Worm (Caenorhabditis elegans) whole organism, L4/young adult: Measurements from ENCODE around the gene sir-2.3.
A peak's percentile ranks its signal among the peaks of the same experiment; 100 is the strongest.

ENCODE experiments used
- W03F9.2 ChIP-seq: fragments of 150-350 bp; optimal IDR thresholded peaks from 2 replicates; lab custom pipeline; 2014; ENCODE audit warnings: missing biosample characterization, missing genetic modification characterization
- dao-5 ChIP-seq: sonication (generic microtip); optimal IDR thresholded peaks from 2 replicates; lab custom pipeline; 2016; ENCODE audit warnings: missing genotype, missing genetic modification characterization, moderate library complexity, missing compliant biosample characterization
- him-1 ChIP-seq: sonication (generic microtip); optimal IDR thresholded peaks from 2 replicates; lab custom pipeline; 2016; ENCODE audit warnings: missing genotype, missing genetic modification reagents, missing genetic modification characterization, missing compliant biosample characterization

sir-2.3 gene

DNA sequence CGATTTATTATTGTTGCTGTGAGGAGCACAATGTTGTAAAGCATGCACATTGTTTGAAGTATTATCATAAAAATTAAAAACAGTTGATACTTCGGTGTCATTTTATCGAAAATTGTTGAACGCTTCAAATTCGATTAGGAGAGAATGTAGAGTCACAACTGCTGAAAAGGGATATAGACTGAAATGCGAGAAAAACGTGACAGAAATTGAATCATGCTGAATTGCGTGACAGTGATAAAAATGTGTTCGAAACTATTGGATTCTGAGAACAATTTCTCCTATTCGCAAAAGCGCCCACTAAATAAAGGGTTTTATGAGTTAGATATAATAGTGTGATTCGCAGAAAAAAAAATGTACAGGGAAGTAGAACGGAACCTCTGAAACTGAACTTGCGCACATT is 22.7 kb upstream of the sir-2.3 start, which contains the start of gene srxa-8:
srxa-8 (minus strand) TSS at position 101 of the 400 bp plus-strand sequence.
- TF ChIP-seq W03F9.2 (tag; lab: Kevin White, UChicago) (no peak), him-1 (no peak)

- TF ChIP-seq W03F9.2 (tag; lab: Kevin White, UChicago) = no peak
- no peak for TF ChIP-seq dao-5
- TF ChIP-seq him-1 = no peak
Observed at ce11 chrX:13310763-13311162, 20.7 kb upstream of the sir-2.3 start.

DNA sequence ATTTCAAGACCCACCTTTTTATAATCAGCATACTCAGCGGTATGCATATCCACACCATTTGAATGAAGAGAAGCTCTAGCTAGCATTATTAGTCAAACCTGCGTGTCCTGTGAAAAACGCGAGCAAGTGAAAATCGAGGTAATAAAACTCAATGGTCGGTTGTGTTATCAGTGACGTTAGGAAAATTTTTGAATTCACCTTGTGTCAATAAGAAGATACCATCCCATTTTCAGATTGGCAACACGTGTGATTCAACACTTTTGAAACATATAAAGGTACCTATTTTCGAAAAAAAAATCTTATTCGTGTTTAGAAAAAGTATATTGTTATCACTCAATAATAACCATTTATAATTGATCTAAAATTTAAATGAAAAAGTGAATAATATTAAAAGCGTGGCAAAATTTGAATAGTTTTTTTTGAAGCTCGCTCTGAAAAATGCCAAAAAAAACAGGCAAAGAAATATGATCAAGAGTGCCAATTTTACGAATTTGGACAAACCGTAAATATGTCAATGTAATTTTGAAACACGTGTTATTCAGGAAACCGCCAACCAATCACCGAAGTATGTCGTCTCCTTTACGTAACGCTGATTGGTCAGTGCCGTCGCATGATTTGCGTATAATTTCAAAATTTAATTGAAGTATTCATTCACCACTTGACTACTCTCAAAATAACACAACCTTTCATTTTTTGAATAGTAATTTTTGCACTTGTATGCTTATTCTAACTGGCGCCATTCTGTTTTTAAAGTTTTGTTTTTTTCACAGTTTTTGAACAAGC is 19.7 kb upstream of the sir-2.3 start, which contains the start of gene F46G10.1:
F46G10.1 (minus strand) TSS at position 115 of the 783 bp plus-strand sequence.
- TF ChIP-seq him-1 (no peak), W03F9.2 (tag; lab: Kevin White, UChicago) (no peak), dao-5 (no peak)

ce11 chrX:13315093-13315492 is 16.4 kb upstream of the sir-2.3 start:
- TF ChIP-seq dao-5 (no peak), him-1 (no peak), W03F9.2 (tag; lab: Kevin White, UChicago) (no peak)

ce11 chrX:13317532-13317931 is 14.0 kb upstream of the sir-2.3 start:
- TF ChIP-seq dao-5 (no peak), W03F9.2 (tag; lab: Kevin White, UChicago) (no peak), him-1 (no peak)

DNA sequence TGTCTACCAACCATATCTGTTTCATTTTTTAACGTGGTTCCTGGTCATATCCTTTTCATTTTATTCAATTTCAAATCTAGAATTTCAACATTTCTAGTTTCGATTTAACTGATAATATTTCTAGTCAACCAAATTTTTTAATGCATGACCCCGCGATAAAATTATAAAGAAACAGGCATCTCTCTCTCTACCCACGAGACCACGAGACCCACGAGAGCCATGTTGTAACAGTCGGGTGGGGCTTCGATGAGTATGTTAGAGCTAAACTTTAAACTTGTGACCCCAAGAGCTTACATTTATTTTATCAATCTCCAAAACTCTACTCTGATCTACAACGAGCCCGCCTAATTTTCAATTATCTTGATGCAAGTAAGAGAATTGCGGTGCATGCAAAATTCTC is 13.2 kb upstream of the sir-2.3 start:
- TF ChIP-seq dao-5 = no peak
- no peak for TF ChIP-seq him-1
- TF ChIP-seq W03F9.2 (tag; lab: Kevin White, UChicago) = no peak

DNA sequence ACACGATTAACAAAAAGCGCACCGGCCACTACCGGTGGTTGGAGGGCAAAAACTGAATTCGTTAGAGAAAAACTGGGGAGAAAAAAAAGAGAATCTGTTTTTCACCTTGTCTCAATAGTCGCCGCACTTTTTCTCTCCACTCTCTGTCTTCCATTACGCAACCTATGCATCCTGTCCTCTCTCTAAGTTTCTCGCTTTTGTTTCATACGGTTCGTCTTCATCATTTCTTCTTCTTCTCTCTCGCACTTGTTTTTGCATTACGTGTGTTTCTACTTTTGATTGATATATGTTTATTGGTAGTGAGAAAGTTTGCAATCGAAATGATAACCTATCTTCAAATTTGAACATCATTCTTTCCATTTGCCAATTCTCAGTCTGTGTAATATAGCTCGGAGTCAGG is 10.9 kb upstream of the sir-2.3 start:
- TF ChIP-seq dao-5 (no peak), W03F9.2 (tag; lab: Kevin White, UChicago) (no peak), him-1 (no peak)

DNA sequence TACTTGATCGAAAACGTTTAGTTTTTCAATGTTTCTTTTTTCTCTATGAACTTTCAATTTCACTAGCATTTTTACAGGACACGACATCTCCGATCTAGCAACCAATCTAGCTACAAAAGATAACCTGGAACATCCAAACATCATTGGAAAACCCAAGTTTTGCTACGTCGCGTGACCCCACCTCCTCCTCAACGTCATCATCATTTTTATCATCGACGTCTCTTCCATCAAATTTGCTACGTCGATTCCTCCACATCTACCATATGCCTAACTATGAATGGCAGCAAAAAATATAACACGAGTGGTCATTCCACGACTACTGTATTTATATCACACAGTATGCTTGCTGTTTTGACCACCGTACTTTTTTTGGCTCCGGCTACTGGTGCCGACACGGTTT is 8.6 kb upstream of the sir-2.3 start, which contains the start of gene F46G10.2:
F46G10.2 (plus strand) TSS at position 78 of the 400 bp plus-strand sequence.
- TF ChIP-seq dao-5 (no peak), W03F9.2 (tag; lab: Kevin White, UChicago) (no peak), him-1 (no peak)

ce11 chrX:13323697-13324096 is 7.8 kb upstream of the sir-2.3 start:
- no peak for TF ChIP-seq dao-5
- TF ChIP-seq W03F9.2 (tag; lab: Kevin White, UChicago) = no peak
- TF ChIP-seq him-1 = no peak

- TF ChIP-seq dao-5 = no peak
- TF ChIP-seq W03F9.2 (tag; lab: Kevin White, UChicago) = no peak
- no peak for TF ChIP-seq him-1
Observed at ce11 chrX:13324326-13324725, 7.2 kb upstream of the sir-2.3 start.

ce11 chrX:13325039-13325438 is 6.4 kb upstream of the sir-2.3 start:
- no peak for TF ChIP-seq dao-5
- no peak for TF ChIP-seq him-1
- no peak for TF ChIP-seq W03F9.2 (tag; lab: Kevin White, UChicago)

ce11 chrX:13328034-13328433 is 3.5 kb upstream of the sir-2.3 start, which contains the start of gene sir-2.2:
Gene sir-2.2, plus strand, starts transcription at chrX:13328067.
- TF ChIP-seq W03F9.2 (tag; lab: Kevin White, UChicago) (no peak), dao-5 (no peak), him-1 (no peak)

- TF ChIP-seq dao-5 (no peak), W03F9.2 (tag; lab: Kevin White, UChicago) (peak; percentile 63)
Observed at ce11 chrX:13328868-13329267, 2.6 kb upstream of the sir-2.3 start.

ce11 chrX:13333835-13334234 is 2.3 kb downstream of the sir-2.3 start, which contains the start of gene F46G10.4:
Gene F46G10.4, plus strand, starts transcription at chrX:13334046.
- TF ChIP-seq dao-5 (no peak), W03F9.2 (tag; lab: Kevin White, UChicago) (peak; percentile 13), him-1 (no peak)

DNA sequence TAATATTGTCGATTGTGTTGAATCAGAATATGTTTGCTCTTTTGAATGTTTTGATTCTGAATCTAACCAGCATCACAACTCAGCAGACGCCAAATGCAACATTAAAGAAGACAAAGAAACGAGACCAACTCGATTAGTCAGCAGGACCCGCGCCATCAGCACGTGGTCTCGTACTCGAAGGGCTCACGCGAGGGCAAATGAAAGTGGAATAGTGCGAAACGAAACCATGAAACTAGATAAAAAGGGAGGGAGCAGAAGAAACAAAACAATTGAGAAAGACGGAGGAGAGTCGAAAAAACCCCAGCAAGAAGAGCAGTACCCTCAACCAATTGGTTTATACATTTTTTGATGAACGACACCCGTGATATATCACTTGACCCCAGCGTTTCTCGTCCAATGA is 5.5 kb downstream of the sir-2.3 start:
- no peak for TF ChIP-seq him-1
- TF ChIP-seq W03F9.2 (tag; lab: Kevin White, UChicago) = no peak
- TF ChIP-seq dao-5 = no peak
